ENCODE assay signal across 3 fruit fly cellular contexts in the genomic region with DNA sequence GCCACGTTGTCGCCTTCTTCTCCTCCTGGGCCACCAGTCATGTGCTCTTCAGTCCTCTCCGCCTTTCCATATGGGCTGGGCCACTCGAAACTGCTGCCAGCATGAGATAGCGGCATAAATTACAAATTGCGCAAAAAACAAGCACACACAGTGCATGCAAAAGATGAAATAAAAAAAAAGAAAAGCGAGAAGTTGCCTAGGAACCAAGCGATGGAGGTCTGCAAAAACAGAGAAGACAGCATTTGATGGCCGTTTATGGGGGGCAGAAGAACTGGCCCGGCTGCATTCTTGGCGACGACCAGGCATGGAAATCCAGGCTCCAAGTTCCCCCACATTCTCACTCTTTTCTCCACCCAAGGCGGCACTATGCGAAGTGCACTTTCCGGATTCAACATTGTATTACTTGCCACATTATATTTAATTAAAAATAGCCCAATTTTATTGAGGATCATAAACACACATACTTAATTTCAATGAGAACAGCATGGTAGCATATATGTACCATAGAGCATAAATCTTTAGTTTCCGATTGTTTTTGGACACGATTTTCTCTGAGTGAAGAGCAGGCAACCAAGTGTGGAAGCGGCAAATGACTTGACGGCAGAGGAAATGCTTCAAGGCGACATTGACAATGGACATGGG.
TF ChIP-seq lines count a peak whose summit lies in the region.

No protein-coding gene starts in this region.

- TF ChIP-seq CTCF in whole organism, embryonic (GFP tag; optimal IDR thresholded peaks at IDR 0.05; lab: Kevin White, UChicago) = no peak

TF ChIP-seq in whole organism, embryonic, 481 proteins besides CTCF, POLR2A, EP300 and RAD21:
- TF ChIP-seq nom (GFP tag; optimal IDR thresholded peaks at IDR 0.05; lab: Kevin White, UChicago) = peak; percentile 9
- no peak for TF ChIP-seq jing (GFP tag; optimal IDR thresholded peaks at IDR 0.05; lab: Kevin White, UChicago)
- peak; percentile 41 for TF ChIP-seq sens (GFP tag; lab: Kevin White, UChicago)
- no peak for TF ChIP-seq Nf-YB (GFP tag; optimal IDR thresholded peaks at IDR 0.05; lab: Kevin White, UChicago)
- peak in 1 of 2 experiments; percentile 72 for TF ChIP-seq bsh (GFP tag; optimal IDR thresholded peaks at IDR 0.05; lab: Kevin White, UChicago)
- TF ChIP-seq Drgx (GFP tag; IDR thresholded peaks at IDR 0.05; lab: Robert Waterston, UW) = 0 out of 2 replicates have a peak, but pooled peaks have one; percentile 33
TF ChIP-seq in whole organism, embryonic: peak in this region for 4.

TF ChIP-seq in whole organism, prepupa, 60 proteins besides CTCF, POLR2A, EP300 and RAD21 (continues in another document):
- TF ChIP-seq ss (GFP tag; optimal IDR thresholded peaks at IDR 0.05; lab: Kevin White, UChicago) (peak; percentile 41 to 79), CG8319 (GFP tag; optimal IDR thresholded peaks at IDR 0.05; lab: Kevin White, UChicago) (no peak), pdm3 (GFP tag; optimal IDR thresholded peaks at IDR 0.05; lab: Kevin White, UChicago) (peak; percentile 51), Hr39 (GFP tag; optimal IDR thresholded peaks at IDR 0.05; lab: Kevin White, UChicago) (no peak), fkh (GFP tag; optimal IDR thresholded peaks at IDR 0.05; lab: Kevin White, UChicago) (no peak), CG10631 (GFP tag; optimal IDR thresholded peaks at IDR 0.05; lab: Kevin White, UChicago) (peak; percentile 75), CG1621 (tag; optimal IDR thresholded peaks at IDR 0.05; lab: Kevin White, UChicago) (peak; percentile 2), CG11294 (GFP tag; IDR thresholded peaks at IDR 0.05; lab: Robert Waterston, UW) (0 out of 2 replicates have a peak, but pooled peaks have one; percentile 21), dac (GFP tag; optimal IDR thresholded peaks at IDR 0.05; lab: Kevin White, UChicago) (no peak), Eip78C (GFP tag; lab: Kevin White, UChicago) (peak; percentile 79), CG4318 (GFP tag; optimal IDR thresholded peaks at IDR 0.05; lab: Kevin White, UChicago) (peak; percentile 43), CG11762 (GFP tag; optimal IDR thresholded peaks at IDR 0.05; lab: Kevin White, UChicago; ENCODE audit: insufficient read depth) (peak; percentile 15), Eip75B (GFP tag; optimal IDR thresholded peaks at IDR 0.05; lab: Kevin White, UChicago) (peak; percentile 62), spab (GFP tag; optimal IDR thresholded peaks at IDR 0.05; lab: Kevin White, UChicago) (peak; percentile 32), OdsH (GFP tag; optimal IDR thresholded peaks at IDR 0.05; lab: Kevin White, UChicago) (peak; percentile 60), lz (GFP tag; optimal IDR thresholded peaks at IDR 0.05; lab: Kevin White, UChicago) (no peak), Sox102F (GFP tag; optimal IDR thresholded peaks at IDR 0.05; lab: Kevin White, UChicago) (no peak), CG31627 (GFP tag; optimal IDR thresholded peaks at IDR 0.05; lab: Kevin White, UChicago) (no peak), eg (GFP tag; IDR thresholded peaks at IDR 0.05; lab: Robert Waterston, UW) (peak; percentile 39; the same call in 1 of the 3 replicates), CG9139 (GFP tag; optimal IDR thresholded peaks at IDR 0.05; lab: Kevin White, UChicago) (no peak), CG8632 (GFP tag; optimal IDR thresholded peaks at IDR 0.05; lab: Kevin White, UChicago) (no peak), fd85E (GFP tag; optimal IDR thresholded peaks at IDR 0.05; lab: Kevin White, UChicago) (no peak), CG3032 (tag; optimal IDR thresholded peaks at IDR 0.05; lab: Kevin White, UChicago) (peak; percentile 46), esn (GFP tag; optimal IDR thresholded peaks at IDR 0.05; lab: Kevin White, UChicago) (no peak), salr (GFP tag; optimal IDR thresholded peaks at IDR 0.05; lab: Kevin White, UChicago) (peak in 1 of 2 experiments; percentile 58), CG11902 (GFP tag; optimal IDR thresholded peaks at IDR 0.05; lab: Kevin White, UChicago) (no peak), Sox15 (GFP tag; optimal IDR thresholded peaks at IDR 0.05; lab: Kevin White, UChicago) (no peak), svp (GFP tag; lab: Kevin White, UChicago) (peak; percentile 32), CG16779 (tag; optimal IDR thresholded peaks at IDR 0.05; lab: Kevin White, UChicago) (peak; percentile 21), Ets96B (tag; optimal IDR thresholded peaks at IDR 0.05; lab: Kevin White, UChicago) (peak; percentile 66), achi (GFP tag; optimal IDR thresholded peaks at IDR 0.05; lab: Kevin White, UChicago) (peak; percentile 62), CG10669 (GFP tag; optimal IDR thresholded peaks at IDR 0.05; lab: Kevin White, UChicago) (peak; percentile 51), fd59A (GFP tag; optimal IDR thresholded peaks at IDR 0.05; lab: Kevin White, UChicago) (peak; percentile 32), acj6 (GFP tag; optimal IDR thresholded peaks at IDR 0.05; lab: Kevin White, UChicago) (peak; percentile 40), CG6792 (GFP tag; optimal IDR thresholded peaks at IDR 0.05; lab: Kevin White, UChicago) (no peak), Gug (GFP tag; IDR thresholded peaks at IDR 0.05; lab: Robert Waterston, UW) (peak; percentile 51), CG6854 (GFP tag; optimal IDR thresholded peaks at IDR 0.05; lab: Kevin White, UChicago) (no peak), Eip93F (GFP tag; optimal IDR thresholded peaks at IDR 0.05; lab: Kevin White, UChicago) (no peak), net (GFP tag; optimal IDR thresholded peaks at IDR 0.05; lab: Kevin White, UChicago) (peak; percentile 28)

TF ChIP-seq in whole organism, pupa, 21 proteins besides CTCF, POLR2A, EP300 and RAD21:
- TF ChIP-seq EcR (GFP tag; optimal IDR thresholded peaks at IDR 0.05; lab: Kevin White, UChicago) = peak; percentile 7
- peak; percentile 87 for TF ChIP-seq CG14655 (GFP tag; optimal IDR thresholded peaks at IDR 0.05; lab: Kevin White, UChicago)
- TF ChIP-seq Snoo (tag; optimal IDR thresholded peaks at IDR 0.05; lab: Kevin White, UChicago) = no peak
- TF ChIP-seq CG15710 (tag; optimal IDR thresholded peaks at IDR 0.05; lab: Kevin White, UChicago) = peak; percentile 54
- TF ChIP-seq D1 (tag; optimal IDR thresholded peaks at IDR 0.05; lab: Kevin White, UChicago) = peak; percentile 44
- TF ChIP-seq CG34367 (tag; optimal IDR thresholded peaks at IDR 0.05; lab: Kevin White, UChicago) = peak; percentile 45
- peak; percentile 69 for TF ChIP-seq Pif1A (GFP tag; optimal IDR thresholded peaks at IDR 0.05; lab: Kevin White, UChicago)
- peak; percentile 9 for TF ChIP-seq gl (tag; optimal IDR thresholded peaks at IDR 0.05; lab: Kevin White, UChicago)
- TF ChIP-seq CG17806 (tag; optimal IDR thresholded peaks at IDR 0.05; lab: Kevin White, UChicago) = peak; percentile 73
- peak; percentile 79 for TF ChIP-seq CG8301 (tag; optimal IDR thresholded peaks at IDR 0.05; lab: Kevin White, UChicago)
- TF ChIP-seq CG12605 (GFP tag; IDR thresholded peaks at IDR 0.05; lab: Robert Waterston, UW) = no peak
- peak; percentile 45 for TF ChIP-seq CG13204 (GFP tag; optimal IDR thresholded peaks at IDR 0.05; lab: Kevin White, UChicago)
- no peak for TF ChIP-seq CG32121 (GFP tag; IDR thresholded peaks at IDR 0.05; lab: Robert Waterston, UW)
- TF ChIP-seq CG4496 (GFP tag; IDR thresholded peaks at IDR 0.05; lab: Robert Waterston, UW) = peak; percentile 18; the same call in 2 of the 3 replicates
- peak; percentile 19; the same call in 1 of the 2 replicates for TF ChIP-seq Ets98B (GFP tag; IDR thresholded peaks at IDR 0.05; lab: Robert Waterston, UW)
- no peak for TF ChIP-seq CG10348 (GFP tag; IDR thresholded peaks at IDR 0.05; lab: Robert Waterston, UW)
- TF ChIP-seq CG9948 (tag; optimal IDR thresholded peaks at IDR 0.05; lab: Kevin White, UChicago) = peak; percentile 75
- TF ChIP-seq Pif1B (GFP tag; optimal IDR thresholded peaks at IDR 0.05; lab: Kevin White, UChicago) = peak; percentile 76
- TF ChIP-seq CG8159 (tag; optimal IDR thresholded peaks at IDR 0.05; lab: Kevin White, UChicago) = peak; percentile 59
- 0 out of 3 replicates have a peak, but pooled peaks have one; percentile 32 for TF ChIP-seq fd96Ca (GFP tag; IDR thresholded peaks at IDR 0.05; lab: Robert Waterston, UW)
- no peak for TF ChIP-seq rn (GFP tag; IDR thresholded peaks at IDR 0.05; lab: Robert Waterston, UW)
